Worm (Caenorhabditis elegans) whole organism, L1 larva: Measurements from ENCODE around the gene T04H1.13.

Source experiments
- ceh-90 ChIP-seq: sonication (generic microtip); optimal IDR thresholded peaks from 2 replicates; lab custom pipeline; 2016; ENCODE audit warnings: missing genetic modification characterization, missing compliant biosample characterization
- ces-1 ChIP-seq: fragments of 150-350 bp; optimal IDR thresholded peaks from 2 replicates; lab custom pipeline; 2014; ENCODE audit warnings: missing biosample characterization, missing genetic modification reagents, missing genetic modification characterization
- egl-13 ChIP-seq: sonication (generic microtip); optimal IDR thresholded peaks from 2 replicates; lab custom pipeline; 2016; ENCODE audit warnings: missing genotype, missing genetic modification reagents, missing genetic modification characterization, missing compliant biosample characterization
- grh-1 ChIP-seq: fragments of 200-800 bp; sonication (Bioruptor generic); IDR thresholded peaks from 2 replicates; pipeline ENCODE4 v1.3.6; 2022; ENCODE audit warnings: missing genetic modification reagents, missing genetic modification characterization, missing compliant biosample characterization
- mep-1 ChIP-seq: fragments of 150-350 bp; optimal IDR thresholded peaks from 2 replicates; lab custom pipeline; 2014; ENCODE audit warnings: missing biosample characterization, missing genetic modification characterization
- nhr-237 ChIP-seq: fragments of 150-350 bp; optimal IDR thresholded peaks from 2 replicates; lab custom pipeline; 2014; ENCODE audit warnings: missing biosample characterization, missing genetic modification characterization
- nhr-28 ChIP-seq: fragments of 150-350 bp; optimal IDR thresholded peaks from 2 replicates; lab custom pipeline; 2014; ENCODE audit warnings: missing biosample characterization, missing genetic modification characterization
- unc-130 ChIP-seq: fragments of 150-350 bp; optimal IDR thresholded peaks from 2 replicates; lab custom pipeline; 2017; ENCODE audit warnings: missing biosample characterization, missing genetic modification characterization, inconsistent platforms
- unc-30 ChIP-seq: sonication (generic microtip); optimal IDR thresholded peaks from 2 replicates; lab custom pipeline; 2017; ENCODE audit warnings: missing biosample characterization, missing genetic modification characterization

ce11 chrV:12269272-12269767 is 24.5 kb upstream of the T04H1.13 start, which contains the start of gene twk-24:
- TF ChIP-seq unc-30 (tag; lab: Kevin White, UChicago) (no peak), nhr-237 (tag; lab: Kevin White, UChicago) (no peak), egl-13 (tag; lab: Kevin White, UChicago) (no peak), ces-1 (GFP tag; lab: Kevin White, UChicago) (no peak), grh-1 (GFP tag; lab: Robert Waterston, UW) (no peak), mep-1 (tag; lab: Kevin White, UChicago) (peak; percentile 8), nhr-28 (tag; lab: Kevin White, UChicago) (no peak), ceh-90 (tag; lab: Kevin White, UChicago) (no peak), unc-130 (tag; lab: Kevin White, UChicago) (peak; percentile 14)
